Fruit fly (Drosophila melanogaster) whole organism, embryonic: ENCODE measurements around the gene APP-BP1.

Source experiments
- BtbVII ChIP-seq: fragments of 200-800 bp; sonication (Bioruptor generic); optimal IDR thresholded peaks from 3 replicates; lab custom pipeline; 2017; ENCODE audit warnings: missing biosample characterization, mild to moderate bottlenecking, missing genetic modification characterization
- Bteb2 ChIP-seq: fragments of 200-800 bp; sonication (Bioruptor generic); optimal IDR thresholded peaks from 2 replicates; lab custom pipeline; 2016; ENCODE audit warnings: missing biosample characterization, missing genetic modification characterization
- C15 ChIP-seq: fragments of 200-800 bp; sonication (Bioruptor generic); IDR thresholded peaks from 3 replicates; pipeline ENCODE4 v1.3.6; 2022; ENCODE audit warnings: missing biosample characterization, missing genetic modification characterization
- CG10366 ChIP-seq: fragments of 200-800 bp; sonication (Bioruptor generic); IDR thresholded peaks from 2 replicates; pipeline ENCODE4 v1.3.6; 2022; ENCODE audit warnings: missing biosample characterization, missing genetic modification characterization
- CG13624 ChIP-seq: fragments of 200-800 bp; sonication (Bioruptor generic); optimal IDR thresholded peaks from 2 replicates; lab custom pipeline; 2016; ENCODE audit warnings: missing biosample characterization, missing genetic modification characterization
- CG15514 ChIP-seq: fragments of 200-800 bp; sonication (Bioruptor generic); optimal IDR thresholded peaks from 3 replicates; lab custom pipeline; 2017; ENCODE audit warnings: missing biosample characterization, missing genetic modification characterization, mild to moderate bottlenecking, moderate library complexity, missing genetic modification reagents
- CG16813 ChIP-seq: fragments of 200-800 bp; sonication (Bioruptor generic); IDR thresholded peaks from 3 replicates; pipeline ENCODE4 v1.3.6; 2022; ENCODE audit warnings: missing biosample characterization, missing genetic modification characterization; ENCODE audit not compliant: partially characterized antibody
- CG17802 ChIP-seq: fragments of 200-800 bp; sonication (Bioruptor generic); optimal IDR thresholded peaks from 2 replicates; lab custom pipeline; 2018; ENCODE audit warnings: missing biosample characterization, mild to moderate bottlenecking, missing genetic modification characterization, moderate library complexity
- CG30431 ChIP-seq: fragments of 200-800 bp; sonication (Bioruptor generic); optimal IDR thresholded peaks from 2 replicates; lab custom pipeline; 2017; ENCODE audit warnings: missing biosample characterization, missing genetic modification characterization
- CG31365 ChIP-seq: fragments of 200-800 bp; sonication (Bioruptor generic); optimal IDR thresholded peaks from 2 replicates; lab custom pipeline; 2018; ENCODE audit warnings: missing biosample characterization, mild to moderate bottlenecking, missing genetic modification characterization
- CG3163 ChIP-seq: fragments of 200-800 bp; sonication (Bioruptor generic); optimal IDR thresholded peaks from 3 replicates; lab custom pipeline; 2016; ENCODE audit warnings: missing biosample characterization, missing genetic modification characterization
- CG32532 ChIP-seq: fragments of 200-800 bp; sonication (Bioruptor generic); IDR thresholded peaks from 2 replicates; pipeline ENCODE4 v1.3.6; 2022; ENCODE audit warnings: missing biosample characterization, missing genetic modification characterization
- CG33557 ChIP-seq: fragments of 200-800 bp; sonication (Bioruptor generic); optimal IDR thresholded peaks from 2 replicates; lab custom pipeline; 2019; ENCODE audit warnings: missing biosample characterization, mild to moderate bottlenecking, missing genetic modification characterization, moderate library complexity
- CG4820 ChIP-seq: fragments of 200-800 bp; sonication (Bioruptor generic); optimal IDR thresholded peaks from 3 replicates; lab custom pipeline; 2016; ENCODE audit warnings: missing biosample characterization, missing genetic modification characterization
- CG5245 ChIP-seq: fragments of 200-800 bp; sonication (Bioruptor generic); optimal IDR thresholded peaks from 3 replicates; lab custom pipeline; 2016; ENCODE audit warnings: missing biosample characterization, missing genetic modification characterization
- CG6175 ChIP-seq: fragments of 200-800 bp; sonication (Bioruptor generic); IDR thresholded peaks from 3 replicates; pipeline ENCODE4 v1.3.6; 2022; ENCODE audit warnings: missing biosample characterization, missing genetic modification characterization
- CG6813 ChIP-seq: fragments of 200-800 bp; sonication (Bioruptor generic); optimal IDR thresholded peaks from 2 replicates; lab custom pipeline; 2017; ENCODE audit warnings: missing biosample characterization, missing genetic modification characterization, mild to moderate bottlenecking, moderate library complexity, missing genetic modification reagents
- CG8359 ChIP-seq: fragments of 200-800 bp; sonication (Bioruptor generic); optimal IDR thresholded peaks from 2 replicates; lab custom pipeline; 2017; ENCODE audit warnings: missing biosample characterization, mild to moderate bottlenecking, missing genetic modification characterization, borderline replicate concordance
- CG8944 ChIP-seq: fragments of 200-800 bp; sonication (Bioruptor generic); optimal IDR thresholded peaks from 3 replicates; lab custom pipeline; 2016; ENCODE audit warnings: missing biosample characterization, missing genetic modification characterization
- Dip2 ChIP-seq: fragments of 200-800 bp; sonication (Bioruptor generic); IDR thresholded peaks from 2 replicates; pipeline ENCODE4 v1.3.6; 2022; ENCODE audit warnings: missing biosample characterization, missing genetic modification characterization
- Hmx ChIP-seq: fragments of 200-800 bp; sonication (Bioruptor generic); optimal IDR thresholded peaks from 2 replicates; lab custom pipeline; 2016; ENCODE audit warnings: missing biosample characterization, missing genetic modification characterization
- Jarid2 ChIP-seq: fragments of 200-800 bp; sonication (Bioruptor generic); optimal IDR thresholded peaks from 3 replicates; lab custom pipeline; 2017; ENCODE audit warnings: mild to moderate bottlenecking, missing biosample characterization, missing genetic modification reagents, missing genetic modification characterization
- Nf-YB ChIP-seq: fragments of 200-800 bp; sonication (Bioruptor generic); optimal IDR thresholded peaks from 3 replicates; lab custom pipeline; 2019; ENCODE audit warnings: missing biosample characterization, mild to moderate bottlenecking, missing genetic modification characterization, moderate library complexity
- Side ChIP-seq: fragments of 200-800 bp; sonication (Bioruptor generic); optimal IDR thresholded peaks from 2 replicates; lab custom pipeline; 2016; ENCODE audit warnings: missing biosample characterization, missing genetic modification characterization
- Sry-δ ChIP-seq: fragments of 200-800 bp; sonication (Bioruptor generic); optimal IDR thresholded peaks from 2 replicates; lab custom pipeline; 2016; ENCODE audit warnings: missing biosample characterization, missing genetic modification characterization
- bbx ChIP-seq: fragments of 200-800 bp; sonication (Bioruptor generic); IDR thresholded peaks from 2 replicates; pipeline ENCODE4 v1.3.6; 2022; ENCODE audit warnings: missing biosample characterization, missing genetic modification characterization; ENCODE audit not compliant: partially characterized antibody
- btn ChIP-seq: fragments of 200-800 bp; sonication (Bioruptor generic); optimal IDR thresholded peaks from 2 replicates; lab custom pipeline; 2016; ENCODE audit warnings: missing biosample characterization, missing genetic modification characterization
- disco-r ChIP-seq: fragments of 200-800 bp; sonication (Bioruptor generic); optimal IDR thresholded peaks from 2 replicates; lab custom pipeline; 2016; ENCODE audit warnings: missing biosample characterization, missing genetic modification characterization
- dmrt11E ChIP-seq: fragments of 200-800 bp; sonication (Bioruptor generic); optimal IDR thresholded peaks from 3 replicates; lab custom pipeline; 2018; ENCODE audit warnings: missing biosample characterization, mild to moderate bottlenecking, missing genetic modification characterization, moderate library complexity
- ewg ChIP-seq: fragments of 200-800 bp; sonication (Bioruptor generic); optimal IDR thresholded peaks from 3 replicates; lab custom pipeline; 2017; ENCODE audit warnings: mild to moderate bottlenecking, missing biosample characterization, missing genetic modification reagents, missing genetic modification characterization
- grau ChIP-seq: fragments of 200-800 bp; optimal IDR thresholded peaks from 3 replicates; lab custom pipeline; 2019; ENCODE audit warnings: missing biosample characterization, mild to moderate bottlenecking, missing genetic modification characterization, moderate library complexity
- gsb ChIP-seq: fragments of 200-800 bp; sonication (Bioruptor generic); IDR thresholded peaks from 2 replicates; pipeline ENCODE4 v1.3.6; 2022; ENCODE audit warnings: missing biosample characterization, missing genetic modification characterization
- ham ChIP-seq: fragments of 200-800 bp; sonication (Bioruptor generic); IDR thresholded peaks from 2 replicates; pipeline ENCODE4 v1.3.6; 2022; ENCODE audit warnings: missing biosample characterization, missing genetic modification characterization
- ken ChIP-seq: fragments of 200-800 bp; sonication (Bioruptor generic); IDR thresholded peaks from 3 replicates; pipeline ENCODE4 v1.3.6; 2022; ENCODE audit warnings: missing biosample characterization, missing genetic modification characterization
- lov ChIP-seq, 2 experiments: fragments of 200-800 bp in 1 of 2; fragments of >200 bp in 1 of 2; sonication (Bioruptor generic) in 1 of 2; IDR thresholded peaks in 1 of 2; optimal IDR thresholded peaks in 1 of 2; 2 replicates in 1 of 2; 3 replicates in 1 of 2; pipeline versions ENCODE4 v1.3.6 to Lab custom; 2017 to 2022; ENCODE audit warnings: missing biosample characterization in 1 of 2, missing genetic modification characterization in 1 of 2
- nom ChIP-seq: fragments of 200-800 bp; sonication (Bioruptor generic); optimal IDR thresholded peaks from 2 replicates; lab custom pipeline; 2017; ENCODE audit warnings: missing biosample characterization, missing genetic modification characterization, mild to moderate bottlenecking, moderate library complexity, missing genetic modification reagents
- oc ChIP-seq: fragments of 200-800 bp; sonication (Bioruptor generic); optimal IDR thresholded peaks from 2 replicates; lab custom pipeline; 2018; ENCODE audit warnings: missing biosample characterization, mild to moderate bottlenecking, missing genetic modification characterization, moderate library complexity
- pros ChIP-seq: fragments of 200-800 bp; sonication (Bioruptor generic); optimal IDR thresholded peaks from 3 replicates; lab custom pipeline; 2019; ENCODE audit warnings: missing biosample characterization, mild to moderate bottlenecking, missing genetic modification characterization, moderate library complexity
- repo ChIP-seq: fragments of 200-800 bp; sonication (Bioruptor generic); optimal IDR thresholded peaks from 2 replicates; lab custom pipeline; 2016; ENCODE audit warnings: missing biosample characterization, missing genetic modification characterization
- ro ChIP-seq: fragments of 200-800 bp; sonication (Bioruptor generic); IDR thresholded peaks from 2 replicates; pipeline ENCODE4 v1.3.6; 2022; ENCODE audit warnings: missing biosample characterization, missing genetic modification characterization
- scrt ChIP-seq: fragments of 200-800 bp; sonication (Bioruptor generic); optimal IDR thresholded peaks from 2 replicates; lab custom pipeline; 2018; ENCODE audit warnings: missing biosample characterization, mild to moderate bottlenecking, missing genetic modification characterization, moderate library complexity
- sim ChIP-seq: fragments of 200-800 bp; sonication (Bioruptor generic); IDR thresholded peaks from 2 replicates; pipeline ENCODE4 v1.3.6; 2022; ENCODE audit warnings: missing biosample characterization, missing genetic modification characterization
- slou ChIP-seq: fragments of 200-800 bp; sonication (Bioruptor generic); optimal IDR thresholded peaks from 3 replicates; lab custom pipeline; 2016; ENCODE audit warnings: missing biosample characterization, missing genetic modification characterization
- tll ChIP-seq, 2 experiments: fragments of 200-800 bp in 1 of 2; fragments of >200 bp in 1 of 2; sonication (Bioruptor generic) in 1 of 2; optimal IDR thresholded peaks; 2 replicates each; lab custom pipeline; 2017 to 2019; ENCODE audit warnings: missing biosample characterization in 2 of 2, missing genetic modification characterization in 2 of 2, mild to moderate bottlenecking in 1 of 2, moderate library complexity in 1 of 2
- trem ChIP-seq: fragments of 200-800 bp; optimal IDR thresholded peaks from 3 replicates; lab custom pipeline; 2019; ENCODE audit warnings: missing biosample characterization, mild to moderate bottlenecking, missing genetic modification characterization, moderate library complexity
- zf30C ChIP-seq: fragments of 200-800 bp; sonication (Bioruptor generic); optimal IDR thresholded peaks from 3 replicates; lab custom pipeline; 2018; ENCODE audit warnings: missing biosample characterization, mild to moderate bottlenecking, missing genetic modification characterization
- zfh1 ChIP-seq: fragments of 200-800 bp; sonication (Bioruptor generic); IDR thresholded peaks from 3 replicates; pipeline ENCODE4 v1.3.6; 2022; ENCODE audit warnings: missing biosample characterization, missing genetic modification characterization

The APP-BP1 gene

DNA sequence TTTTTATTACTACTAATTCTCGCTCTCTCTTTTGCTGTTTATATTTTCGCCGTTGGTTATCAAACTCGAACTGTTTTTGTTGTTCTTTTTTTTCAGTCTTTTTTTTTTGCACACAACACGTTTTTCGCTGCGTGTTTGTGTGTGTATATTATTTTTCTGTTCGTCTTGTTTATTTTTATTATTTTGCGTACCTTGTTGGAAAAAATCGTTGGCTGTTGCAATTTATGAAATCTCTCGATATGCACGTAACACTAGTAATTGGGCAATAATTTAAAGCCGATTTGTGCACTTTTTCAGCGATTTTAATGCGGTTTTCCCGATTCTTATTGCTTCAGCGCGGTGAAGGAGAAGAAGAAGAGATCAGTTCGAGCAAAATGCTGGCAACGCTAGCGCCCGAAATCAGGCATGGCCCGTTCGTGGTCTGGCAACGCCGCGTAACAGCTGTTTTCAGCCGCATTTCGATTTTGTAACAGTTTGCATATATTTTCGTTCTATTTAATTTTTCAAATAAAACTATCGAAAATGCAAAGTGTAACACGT, 22.3 kb downstream of the APP-BP1 start, which contains the start of the genes FoxK and mRpL2 (continued):
- no peak for TF ChIP-seq Dip2 (GFP tag; lab: Robert Waterston, UW)
- no peak for TF ChIP-seq CG16813 (GFP tag; lab: Robert Waterston, UW)

DNA sequence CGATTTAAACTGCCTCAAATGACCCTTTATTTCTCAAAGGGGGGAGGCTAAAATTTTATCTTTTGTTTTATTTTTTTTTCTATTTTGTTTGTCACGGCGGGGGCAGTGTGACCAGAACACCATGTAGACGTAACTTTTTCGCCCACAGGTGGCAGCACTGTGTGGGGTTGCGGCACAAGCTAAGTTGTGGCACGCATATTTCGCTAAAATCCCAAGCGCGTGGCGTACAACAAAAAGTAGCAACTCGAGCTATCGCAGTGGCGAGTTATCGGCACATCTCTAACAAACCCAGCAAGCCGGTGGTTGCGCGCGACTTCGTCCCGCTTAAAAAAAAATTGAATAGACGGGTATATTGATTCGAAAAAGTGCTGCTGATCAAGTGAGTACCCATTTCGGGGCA, 24.9 kb downstream of the APP-BP1 start, which contains the start of the genes Ufd1 and NaPi-III:
Gene Ufd1, minus strand, starts transcription at position 129 of the 400 bp plus-strand sequence.
Gene NaPi-III, plus strand, starts transcription at position 261 of the 400 bp plus-strand sequence.
- peak; percentile 68 for TF ChIP-seq CG13624 (GFP tag; lab: Kevin White, UChicago)
- peak; percentile 40; the same call in 2 of the 3 replicates for TF ChIP-seq zfh1
- no peak for TF ChIP-seq Bteb2 (GFP tag; lab: Kevin White, UChicago)
- TF ChIP-seq btn (GFP tag; lab: Kevin White, UChicago): peak; percentile 24
- no peak for TF ChIP-seq repo (GFP tag; lab: Kevin White, UChicago)
- no peak for TF ChIP-seq gsb (GFP tag; lab: Robert Waterston, UW)
- TF ChIP-seq tll (GFP tag; optimal IDR thresholded peaks at IDR 0.05; lab: Kevin White, UChicago): no peak
- no peak for TF ChIP-seq Hmx (GFP tag; lab: Kevin White, UChicago)
- TF ChIP-seq zf30C (GFP tag; lab: Kevin White, UChicago): peak; percentile 26
- TF ChIP-seq Sry-δ (GFP tag; lab: Kevin White, UChicago): peak; percentile 97
- peak; percentile 15 for TF ChIP-seq CG3163 (GFP tag; lab: Kevin White, UChicago)
- no peak for TF ChIP-seq sim (GFP tag; lab: Robert Waterston, UW)
- TF ChIP-seq C15 (GFP tag; lab: Robert Waterston, UW): no peak
- no peak for TF ChIP-seq Nf-YB (GFP tag; lab: Kevin White, UChicago)
- peak; percentile 17 for TF ChIP-seq CG5245 (GFP tag; lab: Kevin White, UChicago)
- 0 out of 3 replicates have a peak, but pooled peaks have one; percentile 4 for TF ChIP-seq ken (GFP tag; lab: Robert Waterston, UW)
- TF ChIP-seq pros: no peak
- TF ChIP-seq slou (GFP tag; lab: Kevin White, UChicago): no peak
- no peak for TF ChIP-seq lov (optimal IDR thresholded peaks at IDR 0.05; lab: Kevin White, UChicago)
- TF ChIP-seq lov (GFP tag; IDR thresholded peaks at IDR 0.05; lab: Robert Waterston, UW): peak; percentile 49; the same call in 1 of the 3 replicates
- no peak for TF ChIP-seq CG17802
- TF ChIP-seq CG33557 (GFP tag; lab: Kevin White, UChicago): no peak
- TF ChIP-seq disco-r (GFP tag; lab: Kevin White, UChicago): no peak
- peak; percentile 20 for TF ChIP-seq Side (GFP tag; lab: Kevin White, UChicago)
- TF ChIP-seq trem: peak; percentile 86
- TF ChIP-seq scrt (GFP tag; lab: Kevin White, UChicago): no peak
- TF ChIP-seq nom (GFP tag; lab: Kevin White, UChicago): no peak
- TF ChIP-seq CG30431: no peak
- no peak for TF ChIP-seq CG10366 (GFP tag; lab: Robert Waterston, UW)
- TF ChIP-seq CG8359 (GFP tag; lab: Kevin White, UChicago): no peak
- peak; percentile 75 for TF ChIP-seq CG32532 (GFP tag; lab: Robert Waterston, UW)
- no peak for TF ChIP-seq Jarid2
- TF ChIP-seq ro (GFP tag; lab: Robert Waterston, UW): no peak
- TF ChIP-seq ewg (GFP tag; lab: Kevin White, UChicago): peak; percentile 79
- no peak for TF ChIP-seq CG31365
- TF ChIP-seq grau: peak; percentile 46
- peak; percentile 20 for TF ChIP-seq dmrt11E (tag; lab: Kevin White, UChicago)
- no peak for TF ChIP-seq ham (GFP tag; lab: Robert Waterston, UW)
- peak; percentile 91 for TF ChIP-seq bbx (GFP tag; lab: Robert Waterston, UW)
- TF ChIP-seq CG8944 (GFP tag; lab: Kevin White, UChicago): peak; percentile 36
- peak; percentile 80 for TF ChIP-seq CG15514 (GFP tag; lab: Kevin White, UChicago)
- TF ChIP-seq CG4820: no peak
- TF ChIP-seq CG6813 (GFP tag; lab: Kevin White, UChicago): no peak
- TF ChIP-seq CG6175 (GFP tag; lab: Robert Waterston, UW): peak; percentile 100
- TF ChIP-seq oc (tag; lab: Kevin White, UChicago): no peak
- no peak for TF ChIP-seq BtbVII (GFP tag; lab: Kevin White, UChicago)
